Fruit fly (Drosophila melanogaster): ENCODE measurements around the gene Cad87A.

Cad87A gene

dm6 chr3R:11949387-11950029, 579 bp upstream of the Cad87A start, which contains the start of gene CG31211 (continued):
- TF ChIP-seq dati (GFP tag; IDR thresholded peaks at IDR 0.05), result no peak
- TF ChIP-seq gcm2 (GFP tag; optimal IDR thresholded peaks at IDR 0.05), result peak; percentile 14
- no peak for TF ChIP-seq gt (GFP tag; IDR thresholded peaks at IDR 0.05)
- TF ChIP-seq hb (GFP tag; IDR thresholded peaks at IDR 0.05; ENCODE audit: partially characterized antibody), result no peak
- TF ChIP-seq Max (GFP tag; optimal IDR thresholded peaks at IDR 0.05), result no peak
- no peak for TF ChIP-seq Bteb2 (GFP tag; optimal IDR thresholded peaks at IDR 0.05)
- TF ChIP-seq Neu2 (GFP tag; optimal IDR thresholded peaks at IDR 0.05; ENCODE audit: borderline replicate concordance), result no peak
- TF ChIP-seq jumu (GFP tag; optimal IDR thresholded peaks at IDR 0.05), result no peak
- no peak for TF ChIP-seq CG14014 (GFP tag; IDR thresholded peaks at IDR 0.05)
- no peak for TF ChIP-seq Elba2 (GFP tag; optimal IDR thresholded peaks at IDR 0.05)
- no peak for TF ChIP-seq toy (GFP tag; IDR thresholded peaks at IDR 0.05)
- no peak for TF ChIP-seq CG1603 (tag; optimal IDR thresholded peaks at IDR 0.05)
- TF ChIP-seq Dad (GFP tag; optimal IDR thresholded peaks at IDR 0.05), result no peak
- no peak for TF ChIP-seq zen (tag; optimal IDR thresholded peaks at IDR 0.05)
- no peak for TF ChIP-seq ap (GFP tag; IDR thresholded peaks at IDR 0.05)
- no peak for TF ChIP-seq CG11696 (GFP tag; IDR thresholded peaks at IDR 0.05)
- TF ChIP-seq tx (GFP tag; optimal IDR thresholded peaks at IDR 0.05), result no peak
- TF ChIP-seq pfk (GFP tag; optimal IDR thresholded peaks at IDR 0.05), result no peak
- no peak for TF ChIP-seq CG13775 (GFP tag; optimal IDR thresholded peaks at IDR 0.05)
- no peak for TF ChIP-seq CG8089 (GFP tag; optimal IDR thresholded peaks at IDR 0.05)
- TF ChIP-seq NK7.1 (GFP tag; optimal IDR thresholded peaks at IDR 0.05), result no peak
- no peak for TF ChIP-seq CG3407 (GFP tag; optimal IDR thresholded peaks at IDR 0.05)
- no peak for TF ChIP-seq CG18764 (GFP tag; optimal IDR thresholded peaks at IDR 0.05)
- TF ChIP-seq ERR (GFP tag; optimal IDR thresholded peaks at IDR 0.05), result no peak
- peak; percentile 65 for TF ChIP-seq Myb (GFP tag; optimal IDR thresholded peaks at IDR 0.05)
- no peak for TF ChIP-seq NC2α (GFP tag; optimal IDR thresholded peaks at IDR 0.05)
- no peak for TF ChIP-seq zfh2 (GFP tag; optimal IDR thresholded peaks at IDR 0.05)

dm6 chr3R:11947959-11948358, 970 bp downstream of the Cad87A start:
- TF ChIP-seq pho (GFP tag; optimal IDR thresholded peaks at IDR 0.05) (no peak), tll (GFP tag; optimal IDR thresholded peaks at IDR 0.05) (no peak), Pdp1 (GFP tag; optimal IDR thresholded peaks at IDR 0.05) (peak in 1 of 2 experiments; percentile 66), sr (GFP tag; IDR thresholded peaks at IDR 0.05) (peak; percentile 57), Atf6 (GFP tag; IDR thresholded peaks at IDR 0.05) (no peak), Doc2 (GFP tag; IDR thresholded peaks at IDR 0.05) (no peak), Sox102F (GFP tag; optimal IDR thresholded peaks at IDR 0.05) (no peak), CG3838 (GFP tag; optimal IDR thresholded peaks at IDR 0.05) (no peak), sens (GFP tag) (peak; percentile 59)

dm6 chr3R:11947079-11947869, 1.7 kb downstream of the Cad87A start:
- no peak for TF ChIP-seq so (GFP tag; IDR thresholded peaks at IDR 0.05)
- TF ChIP-seq sob (GFP tag; IDR thresholded peaks at IDR 0.05), result peak; percentile 52; the same call in 1 of the 2 replicates
- TF ChIP-seq Ada2b (GFP tag; IDR thresholded peaks at IDR 0.05), result 0 out of 2 replicates have a peak, but pooled peaks have one; percentile 17
- TF ChIP-seq ems (GFP tag; optimal IDR thresholded peaks at IDR 0.05), result peak; percentile 25
- TF ChIP-seq hth (optimal IDR thresholded peaks at IDR 0.05), result no peak
- 0 out of 2 replicates have a peak, but pooled peaks have one; percentile 25 for TF ChIP-seq CG32767 (GFP tag; IDR thresholded peaks at IDR 0.05)
- TF ChIP-seq CG18476 (GFP tag; optimal IDR thresholded peaks at IDR 0.05), result no peak
- TF ChIP-seq D19B (GFP tag; optimal IDR thresholded peaks at IDR 0.05), result no peak
- no peak for TF ChIP-seq gsb (GFP tag; IDR thresholded peaks at IDR 0.05)
- peak; percentile 49 for TF ChIP-seq CG32532 (GFP tag; IDR thresholded peaks at IDR 0.05)
- no peak for TF ChIP-seq CG4820 (GFP tag; optimal IDR thresholded peaks at IDR 0.05)
- peak; percentile 46 for TF ChIP-seq kni (GFP tag; optimal IDR thresholded peaks at IDR 0.05)
- TF ChIP-seq H2.0 (GFP tag; IDR thresholded peaks at IDR 0.05), result 0 out of 2 replicates have a peak, but pooled peaks have one; percentile 30
- peak; percentile 27; the same call in 1 of the 4 replicates for TF ChIP-seq Gug (GFP tag; IDR thresholded peaks at IDR 0.05)

Measured in whole organism, embryonic.